Fruit fly (Drosophila melanogaster) whole organism, embryonic: Measurements from ENCODE around the gene alphaSnap.

ENCODE experiments used
- CG1647 ChIP-seq: fragments of 200-800 bp; sonication (Bioruptor generic); optimal IDR thresholded peaks from 3 replicates; lab custom pipeline; 2016; ENCODE audit warnings: missing biosample characterization, missing genetic modification characterization
- Deaf1 ChIP-seq: fragments of 200-800 bp; optimal IDR thresholded peaks from 3 replicates; lab custom pipeline; 2019; ENCODE audit warnings: missing biosample characterization, mild to moderate bottlenecking, missing genetic modification characterization, moderate library complexity
- Fer3 ChIP-seq: fragments of 200-800 bp; sonication (Bioruptor generic); optimal IDR thresholded peaks from 2 replicates; lab custom pipeline; 2018; ENCODE audit warnings: missing biosample characterization, mild to moderate bottlenecking, missing genetic modification characterization, moderate library complexity
- Max ChIP-seq: fragments of 200-800 bp; sonication (Bioruptor generic); optimal IDR thresholded peaks from 2 replicates; lab custom pipeline; 2016; ENCODE audit warnings: missing biosample characterization, mild to moderate bottlenecking, missing genetic modification characterization
- disco-r ChIP-seq: fragments of 200-800 bp; sonication (Bioruptor generic); optimal IDR thresholded peaks from 2 replicates; lab custom pipeline; 2016; ENCODE audit warnings: missing biosample characterization, missing genetic modification characterization
- fu2 ChIP-seq: fragments of 200-800 bp; sonication (Bioruptor generic); optimal IDR thresholded peaks from 2 replicates; lab custom pipeline; 2016; ENCODE audit warnings: missing biosample characterization, missing genetic modification characterization
- pfk ChIP-seq: fragments of 200-800 bp; sonication (Bioruptor generic); optimal IDR thresholded peaks from 2 replicates; lab custom pipeline; 2018; ENCODE audit warnings: missing biosample characterization, mild to moderate bottlenecking, missing genetic modification characterization, moderate library complexity
- ro ChIP-seq: fragments of 200-800 bp; sonication (Bioruptor generic); IDR thresholded peaks from 2 replicates; pipeline ENCODE4 v1.3.6; 2022; ENCODE audit warnings: missing biosample characterization, missing genetic modification characterization
- slbo ChIP-seq: fragments of 200-800 bp; sonication (Bioruptor generic); IDR thresholded peaks from 2 replicates; pipeline ENCODE4 v1.3.6; 2022; ENCODE audit warnings: missing biosample characterization, missing genetic modification characterization

- TF ChIP-seq fu2 (GFP tag; lab: Kevin White, UChicago), result no peak
- TF ChIP-seq pfk (GFP tag; lab: Kevin White, UChicago), result no peak
- no peak for TF ChIP-seq ro (GFP tag; lab: Robert Waterston, UW)
- no peak for TF ChIP-seq disco-r (GFP tag; lab: Kevin White, UChicago)
- no peak for TF ChIP-seq Deaf1 (tag; lab: Kevin White, UChicago)
- TF ChIP-seq CG1647, result no peak
- TF ChIP-seq slbo, result no peak
- no peak for TF ChIP-seq Max (GFP tag; lab: Kevin White, UChicago)
- no peak for TF ChIP-seq Fer3
Measured at dm6 chr3L:20348581-20349093, 35.2 kb downstream of the alphaSnap start.
